Fruit fly (Drosophila melanogaster) whole organism, prepupa: ENCODE results near the gene CG16815.

Experiments
- Blimp-1 ChIP-seq: fragments of 200-800 bp; sonication (Bioruptor generic); optimal IDR thresholded peaks from 3 replicates; lab custom pipeline; 2017; ENCODE audit warnings: missing biosample characterization, missing genetic modification characterization, mild to moderate bottlenecking, moderate library complexity, missing genetic modification reagents
- CG10631 ChIP-seq: fragments of 200-800 bp; sonication (Bioruptor generic); optimal IDR thresholded peaks from 2 replicates; lab custom pipeline; 2016; ENCODE audit warnings: missing biosample characterization, missing genetic modification characterization
- CG11294 ChIP-seq: fragments of 200-800 bp; sonication (Bioruptor generic); IDR thresholded peaks from 2 replicates; pipeline ENCODE4 v1.3.6; 2022; ENCODE audit warnings: missing biosample characterization, missing genetic modification characterization
- CG11762 ChIP-seq: fragments of 200-800 bp; sonication (Bioruptor generic); optimal IDR thresholded peaks from 3 replicates; lab custom pipeline; 2016; ENCODE audit warnings: missing biosample characterization, missing genetic modification characterization; ENCODE audit not compliant: insufficient read depth
- CG11902 ChIP-seq: fragments of 200-800 bp; sonication (Bioruptor generic); optimal IDR thresholded peaks from 3 replicates; lab custom pipeline; 2016; ENCODE audit warnings: missing biosample characterization, missing genetic modification characterization
- CG15336 ChIP-seq: fragments of 200-800 bp; sonication (Bioruptor generic); IDR thresholded peaks from 2 replicates; pipeline ENCODE4 v1.3.6; 2022; ENCODE audit warnings: missing biosample characterization, missing genetic modification characterization
- CG1621 ChIP-seq: fragments of 200-800 bp; sonication (Bioruptor generic); optimal IDR thresholded peaks from 3 replicates; lab custom pipeline; 2018; ENCODE audit warnings: missing biosample characterization, mild to moderate bottlenecking, missing genetic modification characterization
- CG16779 ChIP-seq: fragments of 200-800 bp; sonication (Bioruptor generic); optimal IDR thresholded peaks from 3 replicates; lab custom pipeline; 2017; ENCODE audit warnings: missing biosample characterization, mild to moderate bottlenecking, missing genetic modification characterization
- CG3032 ChIP-seq: fragments of 200-800 bp; optimal IDR thresholded peaks from 2 replicates; lab custom pipeline; 2019; ENCODE audit warnings: missing biosample characterization, mild to moderate bottlenecking, missing genetic modification characterization, moderate library complexity
- CG32006 ChIP-seq: fragments of 200-800 bp; sonication (Bioruptor generic); optimal IDR thresholded peaks from 3 replicates; lab custom pipeline; 2017; ENCODE audit warnings: missing biosample characterization, mild to moderate bottlenecking, missing genetic modification characterization
- CG3919 ChIP-seq: fragments of 200-800 bp; sonication (Bioruptor generic); optimal IDR thresholded peaks from 3 replicates; lab custom pipeline; 2016; ENCODE audit warnings: missing biosample characterization, missing genetic modification characterization
- CG4318 ChIP-seq: fragments of 200-800 bp; sonication (Bioruptor generic); optimal IDR thresholded peaks from 3 replicates; lab custom pipeline; 2017; ENCODE audit warnings: missing biosample characterization, mild to moderate bottlenecking, missing genetic modification characterization
- CG6276 ChIP-seq: fragments of 200-800 bp; sonication (Bioruptor generic); optimal IDR thresholded peaks from 2 replicates; lab custom pipeline; 2017; ENCODE audit warnings: missing biosample characterization, mild to moderate bottlenecking, missing genetic modification characterization
- CG6808 ChIP-seq: fragments of 200-800 bp; sonication (Bioruptor generic); optimal IDR thresholded peaks from 3 replicates; lab custom pipeline; 2017; ENCODE audit warnings: missing biosample characterization, missing genetic modification characterization, mild to moderate bottlenecking, moderate library complexity, missing genetic modification reagents
- CG6854 ChIP-seq: fragments of 200-800 bp; sonication (Bioruptor generic); optimal IDR thresholded peaks from 2 replicates; lab custom pipeline; 2017; ENCODE audit warnings: missing biosample characterization, mild to moderate bottlenecking, missing genetic modification characterization
- CG7368 ChIP-seq: fragments of 200-800 bp; sonication (Bioruptor generic); optimal IDR thresholded peaks from 3 replicates; lab custom pipeline; 2016; ENCODE audit warnings: missing biosample characterization, missing genetic modification characterization
- CG8119 ChIP-seq: fragments of 200-800 bp; sonication (Bioruptor generic); IDR thresholded peaks from 3 replicates; pipeline ENCODE4 v1.3.6; 2022; ENCODE audit warnings: missing biosample characterization, missing genetic modification characterization
- CG8319 ChIP-seq: fragments of 200-800 bp; sonication (Bioruptor generic); optimal IDR thresholded peaks from 3 replicates; lab custom pipeline; 2016; ENCODE audit warnings: missing biosample characterization, missing genetic modification characterization
- CG8632 ChIP-seq: fragments of 200-800 bp; sonication (Bioruptor generic); optimal IDR thresholded peaks from 3 replicates; lab custom pipeline; 2016; ENCODE audit warnings: missing biosample characterization, missing genetic modification characterization
- CG9139 ChIP-seq: fragments of 200-800 bp; sonication (Bioruptor generic); optimal IDR thresholded peaks from 3 replicates; lab custom pipeline; 2017; ENCODE audit warnings: missing biosample characterization, mild to moderate bottlenecking, missing genetic modification characterization
- Eip78C ChIP-seq: fragments of 200-800 bp; sonication (Bioruptor generic); peaks from one replicate; lab custom pipeline; 2016; ENCODE audit warnings: missing biosample characterization, missing genetic modification characterization
- Ets21C ChIP-seq: fragments of 200-800 bp; sonication (Bioruptor generic); optimal IDR thresholded peaks from 3 replicates; lab custom pipeline; 2016; ENCODE audit warnings: missing biosample characterization, missing genetic modification characterization
- Ets96B ChIP-seq: fragments of 200-800 bp; optimal IDR thresholded peaks from 2 replicates; lab custom pipeline; 2019; ENCODE audit warnings: missing biosample characterization, mild to moderate bottlenecking, missing genetic modification characterization, moderate library complexity
- Gug ChIP-seq: fragments of 200-800 bp; sonication (Bioruptor generic); IDR thresholded peaks from 2 replicates; pipeline ENCODE4 v1.3.6; 2022; ENCODE audit warnings: missing biosample characterization, missing genetic modification characterization
- Hr38 ChIP-seq: sonication (Bioruptor generic); optimal IDR thresholded peaks from 2 replicates; lab custom pipeline; 2016; ENCODE audit warnings: missing biosample characterization, missing genetic modification characterization
- Hr39 ChIP-seq: fragments of 200-800 bp; sonication (Bioruptor generic); optimal IDR thresholded peaks from 2 replicates; lab custom pipeline; 2016; ENCODE audit warnings: missing biosample characterization, missing genetic modification characterization
- Hr4 ChIP-seq: fragments of 200-800 bp; sonication (Bioruptor generic); optimal IDR thresholded peaks from 3 replicates; lab custom pipeline; 2016; ENCODE audit warnings: missing biosample characterization, missing genetic modification characterization
- Lpt ChIP-seq: fragments of 200-800 bp; sonication (Bioruptor generic); optimal IDR thresholded peaks from 3 replicates; lab custom pipeline; 2016; ENCODE audit warnings: missing biosample characterization, missing genetic modification characterization
- Met ChIP-seq: fragments of 200-800 bp; sonication (Bioruptor generic); optimal IDR thresholded peaks from 3 replicates; lab custom pipeline; 2016; ENCODE audit warnings: missing biosample characterization, missing genetic modification characterization
- OdsH ChIP-seq: fragments of 200-800 bp; sonication (Bioruptor generic); optimal IDR thresholded peaks from 3 replicates; lab custom pipeline; 2016; ENCODE audit warnings: missing biosample characterization, missing genetic modification characterization
- Smox ChIP-seq: fragments of 200-800 bp; sonication (Bioruptor generic); optimal IDR thresholded peaks from 3 replicates; lab custom pipeline; 2016; ENCODE audit warnings: missing biosample characterization, missing genetic modification characterization
- Sox102F ChIP-seq: fragments of 200-800 bp; sonication (Bioruptor generic); optimal IDR thresholded peaks from 2 replicates; lab custom pipeline; 2016; ENCODE audit warnings: missing biosample characterization, mild to moderate bottlenecking, missing genetic modification characterization
- Sox14 ChIP-seq: fragments of 200-800 bp; sonication (Bioruptor generic); optimal IDR thresholded peaks from 3 replicates; lab custom pipeline; 2016; ENCODE audit warnings: missing biosample characterization, missing genetic modification characterization
- achi ChIP-seq: fragments of 200-800 bp; sonication (Bioruptor generic); optimal IDR thresholded peaks from 3 replicates; lab custom pipeline; 2016; ENCODE audit warnings: missing biosample characterization, missing genetic modification characterization
- dsx ChIP-seq: fragments of 200-800 bp; optimal IDR thresholded peaks from 3 replicates; lab custom pipeline; 2019; ENCODE audit warnings: missing biosample characterization, mild to moderate bottlenecking, missing genetic modification characterization, moderate library complexity; ENCODE audit not compliant: poor library complexity, severe bottlenecking
- eg ChIP-seq: fragments of 200-800 bp; sonication (Bioruptor generic); IDR thresholded peaks from 3 replicates; pipeline ENCODE4 v1.3.6; 2022; ENCODE audit warnings: missing biosample characterization, missing genetic modification characterization
- esn ChIP-seq: fragments of 200-800 bp; sonication (Bioruptor generic); optimal IDR thresholded peaks from 2 replicates; lab custom pipeline; 2016; ENCODE audit warnings: missing biosample characterization, mild to moderate bottlenecking, missing genetic modification characterization, moderate library complexity
- fd85E ChIP-seq: fragments of 200-800 bp; sonication (Bioruptor generic); optimal IDR thresholded peaks from 3 replicates; lab custom pipeline; 2016; ENCODE audit warnings: missing biosample characterization, missing genetic modification characterization
- lz ChIP-seq: fragments of 200-800 bp; sonication (Bioruptor generic); optimal IDR thresholded peaks from 3 replicates; lab custom pipeline; 2016; ENCODE audit warnings: missing biosample characterization, missing genetic modification characterization
- net ChIP-seq: fragments of 200-800 bp; sonication (Bioruptor generic); optimal IDR thresholded peaks from 3 replicates; lab custom pipeline; 2016; ENCODE audit warnings: missing biosample characterization, missing genetic modification characterization
- ss ChIP-seq, 2 experiments: fragments of 200-800 bp; sonication (Bioruptor generic); optimal IDR thresholded peaks; 2 replicates in 1 of 2; 3 replicates in 1 of 2; lab custom pipeline; 2017 to 2018; ENCODE audit warnings: mild to moderate bottlenecking in 2 of 2, missing biosample characterization in 2 of 2, missing genetic modification characterization in 2 of 2, moderate library complexity in 1 of 2
- svp ChIP-seq: fragments of 200-800 bp; sonication (Bioruptor generic); peaks from one replicate; lab custom pipeline; 2016; ENCODE audit warnings: missing biosample characterization, missing genetic modification characterization
- topi ChIP-seq: fragments of 200-800 bp; sonication (Bioruptor generic); optimal IDR thresholded peaks from 3 replicates; lab custom pipeline; 2016; ENCODE audit warnings: missing biosample characterization, missing genetic modification characterization
- vri ChIP-seq: fragments of 200-800 bp; sonication (Bioruptor generic); optimal IDR thresholded peaks from 3 replicates; lab custom pipeline; 2016; ENCODE audit warnings: missing biosample characterization, mild to moderate bottlenecking, missing genetic modification characterization

CG16815 gene

DNA sequence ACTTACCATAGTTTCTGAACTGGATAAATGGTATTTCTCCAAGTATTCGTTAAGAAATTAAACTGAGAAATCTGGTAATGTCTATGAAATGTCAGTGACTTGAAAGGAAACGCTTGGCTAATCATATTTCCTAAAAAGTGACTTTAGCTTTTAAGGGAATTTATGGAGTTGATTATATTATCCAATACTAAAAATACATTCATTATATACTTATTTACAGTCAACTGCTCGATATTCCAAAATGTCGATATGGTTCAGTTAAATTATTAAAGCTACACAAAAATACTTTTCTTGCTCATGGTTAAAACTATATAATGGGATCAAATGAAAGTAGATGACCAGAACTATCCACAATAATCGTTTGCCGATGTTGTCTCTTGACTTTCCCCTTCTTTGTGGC lies 36.1 kb downstream of the CG16815 start, which contains the start of gene CG31848:
Gene CG31848 (minus strand): TSS at position 101 of the 400 bp plus-strand sequence.
- TF ChIP-seq CG8319 (GFP tag; lab: Kevin White, UChicago) (no peak), CG8632 (GFP tag; lab: Kevin White, UChicago) (no peak), net (GFP tag; lab: Kevin White, UChicago) (no peak), Sox102F (GFP tag; lab: Kevin White, UChicago) (no peak), Eip78C (GFP tag; lab: Kevin White, UChicago) (no peak), CG1621 (no peak), vri (GFP tag; lab: Kevin White, UChicago) (no peak), eg (GFP tag; lab: Robert Waterston, UW) (no peak), CG11762 (GFP tag; lab: Kevin White, UChicago) (no peak), topi (GFP tag; lab: Kevin White, UChicago) (no peak), CG4318 (GFP tag; lab: Kevin White, UChicago) (no peak)

DNA sequence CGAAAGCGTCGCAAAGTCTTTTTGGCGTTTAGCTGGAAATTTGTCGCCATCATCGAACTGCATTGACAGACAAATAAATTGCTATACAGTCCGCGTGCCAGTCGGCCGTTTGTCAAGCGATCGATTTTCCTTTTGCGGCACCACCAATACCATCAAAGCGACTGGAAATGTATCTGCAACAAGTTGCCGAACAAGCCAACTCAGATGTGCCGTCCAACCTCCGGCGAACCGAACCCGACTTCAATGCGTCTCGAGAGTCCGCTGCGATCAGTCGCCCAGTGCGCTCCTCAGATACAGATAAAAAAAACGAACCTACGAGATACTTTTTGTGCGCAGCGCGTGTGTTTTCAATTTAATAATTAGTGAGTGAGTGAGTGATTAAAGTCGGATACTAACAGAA lies 37.0 kb downstream of the CG16815 start:
- TF ChIP-seq CG3032 (tag; lab: Kevin White, UChicago) (peak; percentile 23), CG6808 (GFP tag; lab: Kevin White, UChicago) (peak; percentile 21), CG9139 (no peak), Eip78C (GFP tag; lab: Kevin White, UChicago) (peak; percentile 63), CG6276 (GFP tag; lab: Kevin White, UChicago) (no peak), CG32006 (GFP tag; lab: Kevin White, UChicago) (peak; percentile 17), CG7368 (GFP tag; lab: Kevin White, UChicago) (no peak), Gug (GFP tag; lab: Robert Waterston, UW) (no peak), CG3919 (GFP tag; lab: Kevin White, UChicago) (peak; percentile 27), vri (GFP tag; lab: Kevin White, UChicago) (no peak), CG8119 (GFP tag; lab: Robert Waterston, UW) (0 out of 3 replicates have a peak, but pooled peaks have one; percentile 18), ss (GFP tag; optimal IDR thresholded peaks at IDR 0.05; lab: Kevin White, UChicago) (peak in 1 of 2 experiments; percentile 75), Lpt (GFP tag; lab: Kevin White, UChicago) (no peak), CG1621 (peak; percentile 41), eg (GFP tag; lab: Robert Waterston, UW) (peak; percentile 47; the same call in 1 of the 3 replicates)

DNA sequence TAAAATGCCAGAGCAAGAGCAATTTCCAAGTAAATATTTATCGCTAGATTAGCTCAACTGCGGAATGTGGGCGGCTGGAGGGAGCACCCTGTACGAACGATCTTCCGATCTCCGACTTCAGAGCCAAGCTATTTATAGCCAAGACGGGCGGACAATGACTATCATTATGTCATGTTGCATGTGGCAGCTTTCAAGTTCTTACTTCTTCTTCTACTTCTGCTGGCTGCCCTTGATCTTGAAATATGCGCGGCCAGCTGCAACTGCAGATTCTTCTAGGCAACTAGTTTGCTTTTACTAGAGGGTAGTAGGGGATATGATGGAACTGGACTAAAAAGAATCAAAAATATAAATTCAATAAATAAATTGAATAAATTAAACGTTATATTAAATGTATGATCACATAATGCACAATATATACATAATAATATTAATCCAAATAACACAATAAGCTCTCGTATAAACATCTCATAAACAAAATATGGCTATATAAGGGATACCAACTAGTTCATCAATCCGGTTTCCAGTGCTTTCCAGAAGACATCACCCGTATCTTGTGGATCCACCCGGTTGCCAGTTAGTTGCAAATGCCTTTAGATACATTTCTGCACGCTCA lies 38.5 kb downstream of the CG16815 start:
- TF ChIP-seq achi (GFP tag; lab: Kevin White, UChicago), result peak; percentile 60
- TF ChIP-seq esn (GFP tag; lab: Kevin White, UChicago), result no peak
- no peak for TF ChIP-seq Smox (GFP tag; lab: Kevin White, UChicago)
- no peak for TF ChIP-seq Sox102F (GFP tag; lab: Kevin White, UChicago)
- TF ChIP-seq CG4318 (GFP tag; lab: Kevin White, UChicago), result peak; percentile 26
- TF ChIP-seq lz (GFP tag; lab: Kevin White, UChicago), result no peak
- peak; percentile 51; the same call in 2 of the 3 replicates for TF ChIP-seq eg (GFP tag; lab: Robert Waterston, UW)
- TF ChIP-seq CG6276 (GFP tag; lab: Kevin White, UChicago), result peak; percentile 25
- peak; percentile 4 for TF ChIP-seq CG1621
- TF ChIP-seq dsx, result peak; percentile 76
- no peak for TF ChIP-seq Blimp-1 (GFP tag; lab: Kevin White, UChicago)
- peak; percentile 51 for TF ChIP-seq CG6808 (GFP tag; lab: Kevin White, UChicago)
- no peak for TF ChIP-seq Met
- no peak for TF ChIP-seq CG11294
- no peak for TF ChIP-seq svp (GFP tag; lab: Kevin White, UChicago)
- peak; percentile 31; the same call in 1 of the 2 replicates for TF ChIP-seq Gug (GFP tag; lab: Robert Waterston, UW)
- peak; percentile 70 for TF ChIP-seq CG15336 (GFP tag; lab: Robert Waterston, UW)
- TF ChIP-seq Eip78C (GFP tag; lab: Kevin White, UChicago), result peak; percentile 71
- peak; percentile 25 for TF ChIP-seq Sox14 (GFP tag; lab: Kevin White, UChicago)
- peak; percentile 51 for TF ChIP-seq CG10631 (GFP tag; lab: Kevin White, UChicago)
- no peak for TF ChIP-seq CG8319 (GFP tag; lab: Kevin White, UChicago)
- TF ChIP-seq Ets96B (tag; lab: Kevin White, UChicago), result peak; percentile 55
- TF ChIP-seq CG3032 (tag; lab: Kevin White, UChicago), result peak; percentile 70
- TF ChIP-seq CG16779, result no peak
- no peak for TF ChIP-seq Hr39 (GFP tag; lab: Kevin White, UChicago)
- TF ChIP-seq Hr38, result no peak
- TF ChIP-seq CG8632 (GFP tag; lab: Kevin White, UChicago), result no peak
- TF ChIP-seq CG3919 (GFP tag; lab: Kevin White, UChicago), result peak; percentile 17
- no peak for TF ChIP-seq CG6854 (GFP tag; lab: Kevin White, UChicago)
- TF ChIP-seq fd85E (GFP tag; lab: Kevin White, UChicago), result no peak
- no peak for TF ChIP-seq topi (GFP tag; lab: Kevin White, UChicago)
- no peak for TF ChIP-seq Hr4 (GFP tag; lab: Kevin White, UChicago)
- peak; percentile 52 for TF ChIP-seq OdsH (GFP tag; lab: Kevin White, UChicago)
- TF ChIP-seq Ets21C (GFP tag; lab: Kevin White, UChicago), result no peak
- TF ChIP-seq ss (GFP tag; optimal IDR thresholded peaks at IDR 0.05; lab: Kevin White, UChicago), result peak; percentile 54 to 65
- no peak for TF ChIP-seq CG11902 (GFP tag; lab: Kevin White, UChicago)
